Worm (Caenorhabditis elegans) whole organism, young adult: ENCODE results near the gene K04A8.19.

Source experiments
- B0336.3 ChIP-seq: fragments of 200-800 bp; sonication (Bioruptor generic); IDR thresholded peaks from 2 replicates; pipeline ENCODE4 v1.3.6; 2022; ENCODE audit warnings: missing genetic modification characterization, missing compliant biosample characterization
- C06A6.2 ChIP-seq: fragments of 200-800 bp; sonication (Bioruptor generic); conservative IDR thresholded peaks from 2 replicates; pipeline ENCODE4 v1.3.6; 2022; ENCODE audit warnings: missing genetic modification characterization, missing compliant biosample characterization
- F10E7.11 ChIP-seq: sonication (generic microtip); optimal IDR thresholded peaks from 2 replicates; lab custom pipeline; 2017; ENCODE audit warnings: mild to moderate bottlenecking, missing genetic modification characterization, moderate library complexity, missing compliant biosample characterization
- F22D6.2 ChIP-seq: sonication (generic microtip); optimal IDR thresholded peaks from 2 replicates; lab custom pipeline; 2016; ENCODE audit warnings: mild to moderate bottlenecking, missing genetic modification characterization, missing compliant biosample characterization
- F23B12.7 ChIP-seq: sonication (generic microtip); optimal IDR thresholded peaks from 2 replicates; lab custom pipeline; 2017; ENCODE audit warnings: missing genetic modification characterization, mild to moderate bottlenecking, missing compliant biosample characterization, antibody characterized with exemption, moderate library complexity; ENCODE audit not compliant: insufficient read depth
- F52B5.7 ChIP-seq: sonication (generic microtip); optimal IDR thresholded peaks from 2 replicates; lab custom pipeline; 2016; ENCODE audit warnings: mild to moderate bottlenecking, missing genetic modification characterization, missing compliant biosample characterization
- K12H6.12 ChIP-seq: fragments of 200-800 bp; sonication (Bioruptor generic); optimal IDR thresholded peaks from 2 replicates; lab custom pipeline; 2018; ENCODE audit warnings: mild to moderate bottlenecking, missing genetic modification characterization, missing compliant biosample characterization
- ZK185.1 ChIP-seq: sonication (generic microtip); optimal IDR thresholded peaks from 2 replicates; lab custom pipeline; 2016; ENCODE audit warnings: mild to moderate bottlenecking, missing genetic modification characterization, missing compliant biosample characterization; ENCODE audit not compliant: poor library complexity, severe bottlenecking
- aptf-2 ChIP-seq: fragments of 200-800 bp; sonication (Bioruptor generic); conservative IDR thresholded peaks from 2 replicates; pipeline ENCODE4 v1.3.6; 2022; ENCODE audit warnings: missing genetic modification reagents, missing genetic modification characterization, missing compliant biosample characterization
- athp-1 ChIP-seq: sonication (generic microtip); optimal IDR thresholded peaks from 2 replicates; lab custom pipeline; 2017; ENCODE audit warnings: mild to moderate bottlenecking, missing genetic modification characterization, missing compliant biosample characterization
- attf-5 ChIP-seq: fragments of 200-800 bp; sonication (Bioruptor generic); optimal IDR thresholded peaks from 2 replicates; lab custom pipeline; 2018; ENCODE audit warnings: mild to moderate bottlenecking, missing genetic modification characterization, missing compliant biosample characterization
- cebp-1 ChIP-seq, 2 experiments: fragments of 200-800 bp in 1 of 2; sonication (Bioruptor generic) in 1 of 2; sonication (generic microtip) in 1 of 2; IDR thresholded peaks in 1 of 2; optimal IDR thresholded peaks in 1 of 2; 2 replicates each; pipeline versions ENCODE4 v1.3.6 to Lab custom; 2017 to 2022; ENCODE audit warnings: missing compliant biosample characterization in 2 of 2, missing genetic modification characterization in 2 of 2, mild to moderate bottlenecking in 1 of 2, missing genetic modification reagents in 1 of 2, moderate library complexity in 1 of 2
- ceh-100 ChIP-seq: fragments of 200-800 bp; sonication (Bioruptor generic); IDR thresholded peaks from 2 replicates; pipeline ENCODE4 v1.3.6; 2022; ENCODE audit warnings: missing genetic modification reagents, missing genetic modification characterization, missing compliant biosample characterization
- ceh-27 ChIP-seq: fragments of 200-800 bp; sonication (Bioruptor generic); optimal IDR thresholded peaks from 2 replicates; lab custom pipeline; 2018; ENCODE audit warnings: mild to moderate bottlenecking, missing genetic modification characterization, moderate library complexity, missing compliant biosample characterization
- ceh-40 ChIP-seq: fragments of 200-800 bp; sonication (Bioruptor generic); IDR thresholded peaks from 2 replicates; pipeline ENCODE4 v1.3.6; 2022; ENCODE audit warnings: missing genetic modification characterization, missing compliant biosample characterization
- ceh-91 ChIP-seq: fragments of 200-800 bp; sonication (Bioruptor generic); IDR thresholded peaks from 2 replicates; pipeline ENCODE4 v1.3.6; 2022; ENCODE audit warnings: missing genetic modification reagents, missing genetic modification characterization, missing compliant biosample characterization
- dox-1 ChIP-seq: fragments of 200-800 bp; sonication (Bioruptor generic); IDR thresholded peaks from 2 replicates; pipeline ENCODE4 v1.3.6; 2022; ENCODE audit warnings: missing genetic modification reagents, missing genetic modification characterization, missing compliant biosample characterization
- dpff-1 ChIP-seq: sonication (generic microtip); optimal IDR thresholded peaks from 2 replicates; lab custom pipeline; 2017; ENCODE audit warnings: mild to moderate bottlenecking, missing genetic modification characterization, missing compliant biosample characterization
- dpl-1 ChIP-seq: fragments of 150-350 bp; optimal IDR thresholded peaks from 2 replicates; lab custom pipeline; 2014; ENCODE audit warnings: missing biosample characterization, missing genetic modification reagents, missing genetic modification characterization
- egl-44 ChIP-seq: fragments of 200-800 bp; sonication (Bioruptor generic); IDR thresholded peaks from 2 replicates; pipeline ENCODE4 v1.3.6; 2022; ENCODE audit warnings: missing genetic modification reagents, missing genetic modification characterization, missing compliant biosample characterization
- egrh-3 ChIP-seq: fragments of 200-800 bp; sonication (Bioruptor generic); IDR thresholded peaks from 2 replicates; pipeline ENCODE4 v1.3.6; 2022; ENCODE audit warnings: missing genetic modification reagents, missing genetic modification characterization, missing compliant biosample characterization
- ets-4 ChIP-seq: fragments of 200-800 bp; sonication (Bioruptor generic); optimal IDR thresholded peaks from 2 replicates; lab custom pipeline; 2018; ENCODE audit warnings: mild to moderate bottlenecking, missing genetic modification characterization, missing compliant biosample characterization
- gei-17 ChIP-seq: fragments of 200-800 bp; sonication (Bioruptor generic); optimal IDR thresholded peaks from 2 replicates; lab custom pipeline; 2018; ENCODE audit warnings: mild to moderate bottlenecking, missing genetic modification characterization, missing compliant biosample characterization
- hmg-20 ChIP-seq: fragments of 200-800 bp; sonication (Bioruptor generic); IDR thresholded peaks from 2 replicates; pipeline ENCODE4 v1.3.6; 2022; ENCODE audit warnings: missing genetic modification reagents, missing genetic modification characterization, missing compliant biosample characterization
- hrde-1 ChIP-seq: sonication (generic microtip); optimal IDR thresholded peaks from 2 replicates; lab custom pipeline; 2016; ENCODE audit warnings: missing genetic modification characterization, mild to moderate bottlenecking, missing compliant biosample characterization, moderate library complexity, missing genotype, missing genetic modification reagents, borderline replicate concordance
- let-607 ChIP-seq, 2 experiments: fragments of 200-800 bp in 1 of 2; sonication (Bioruptor generic) in 1 of 2; sonication (generic microtip) in 1 of 2; optimal IDR thresholded peaks; 2 replicates each; lab custom pipeline; 2016 to 2018; ENCODE audit warnings: mild to moderate bottlenecking in 2 of 2, missing compliant biosample characterization in 2 of 2, missing genetic modification characterization in 2 of 2, moderate library complexity in 2 of 2, missing genotype in 1 of 2
- lin-35 ChIP-seq, 3 experiments: fragments of 150-350 bp in 2 of 3; sonication (generic microtip) in 1 of 3; optimal IDR thresholded peaks; 2 replicates each; lab custom pipeline; 2014 to 2018; ENCODE audit warnings: missing biosample characterization in 3 of 3, missing genetic modification characterization in 3 of 3, missing genetic modification reagents in 3 of 3
- lin-40 ChIP-seq: sonication (generic microtip); optimal IDR thresholded peaks from 2 replicates; lab custom pipeline; 2016; ENCODE audit warnings: missing genetic modification characterization, mild to moderate bottlenecking, missing compliant biosample characterization, missing genotype, missing genetic modification reagents
- lsl-1 ChIP-seq: fragments of 200-800 bp; sonication (Bioruptor generic); optimal IDR thresholded peaks from 2 replicates; lab custom pipeline; 2018; ENCODE audit warnings: mild to moderate bottlenecking, missing genetic modification characterization, moderate library complexity, missing compliant biosample characterization
- madf-3 ChIP-seq: fragments of 200-800 bp; sonication (Bioruptor generic); IDR thresholded peaks from 2 replicates; pipeline ENCODE4 v1.3.6; 2022; ENCODE audit warnings: missing genetic modification reagents, missing genetic modification characterization, missing compliant biosample characterization
- mcd-1 ChIP-seq: fragments of 200-800 bp; sonication (Bioruptor generic); IDR thresholded peaks from 2 replicates; pipeline ENCODE4 v1.3.6; 2022; ENCODE audit warnings: missing genetic modification reagents, missing genetic modification characterization, missing compliant biosample characterization
- mel-28 ChIP-seq: sonication (generic microtip); optimal IDR thresholded peaks from 2 replicates; lab custom pipeline; 2016; ENCODE audit warnings: borderline replicate concordance, mild to moderate bottlenecking, missing genetic modification characterization, missing compliant biosample characterization
- mxl-1 ChIP-seq: sonication (generic microtip); optimal IDR thresholded peaks from 2 replicates; lab custom pipeline; 2016; ENCODE audit warnings: missing genetic modification characterization, missing compliant biosample characterization
- nfyb-1 ChIP-seq: fragments of 200-800 bp; sonication (Bioruptor generic); IDR thresholded peaks from 2 replicates; pipeline ENCODE4 v1.3.6; 2022; ENCODE audit warnings: missing genetic modification reagents, missing genetic modification characterization, missing compliant biosample characterization
- nhr-120 ChIP-seq: fragments of 200-800 bp; sonication (Bioruptor generic); IDR thresholded peaks from 2 replicates; pipeline ENCODE4 v1.3.6; 2022; ENCODE audit warnings: missing genetic modification characterization, missing compliant biosample characterization
- nhr-80 ChIP-seq: sonication (generic microtip); optimal IDR thresholded peaks from 2 replicates; lab custom pipeline; 2016; ENCODE audit warnings: missing genetic modification characterization, missing compliant biosample characterization
- snpc-1.3 ChIP-seq: sonication (generic microtip); optimal IDR thresholded peaks from 2 replicates; lab custom pipeline; 2017; ENCODE audit warnings: missing genetic modification characterization, mild to moderate bottlenecking, missing compliant biosample characterization, antibody characterized with exemption, moderate library complexity, missing genotype, missing genetic modification reagents; ENCODE audit not compliant: insufficient read depth
- snpc-3.4 ChIP-seq: sonication (generic microtip); optimal IDR thresholded peaks from 2 replicates; lab custom pipeline; 2017; ENCODE audit warnings: missing genetic modification characterization, mild to moderate bottlenecking, missing compliant biosample characterization, antibody characterized with exemption, moderate library complexity, missing genotype, missing genetic modification reagents
- somi-1 ChIP-seq: fragments of 200-800 bp; sonication (Bioruptor generic); optimal IDR thresholded peaks from 2 replicates; lab custom pipeline; 2018; ENCODE audit warnings: mild to moderate bottlenecking, missing genetic modification characterization, missing compliant biosample characterization
- unc-62 ChIP-seq: fragments of 150-350 bp; optimal IDR thresholded peaks from 2 replicates; lab custom pipeline; 2014; ENCODE audit warnings: missing biosample characterization, missing genetic modification reagents, missing genetic modification characterization
- ztf-22 ChIP-seq: fragments of 200-800 bp; sonication (Bioruptor generic); optimal IDR thresholded peaks from 2 replicates; lab custom pipeline; 2018; ENCODE audit warnings: mild to moderate bottlenecking, missing genetic modification characterization, moderate library complexity, missing compliant biosample characterization

The K04A8.19 gene

DNA sequence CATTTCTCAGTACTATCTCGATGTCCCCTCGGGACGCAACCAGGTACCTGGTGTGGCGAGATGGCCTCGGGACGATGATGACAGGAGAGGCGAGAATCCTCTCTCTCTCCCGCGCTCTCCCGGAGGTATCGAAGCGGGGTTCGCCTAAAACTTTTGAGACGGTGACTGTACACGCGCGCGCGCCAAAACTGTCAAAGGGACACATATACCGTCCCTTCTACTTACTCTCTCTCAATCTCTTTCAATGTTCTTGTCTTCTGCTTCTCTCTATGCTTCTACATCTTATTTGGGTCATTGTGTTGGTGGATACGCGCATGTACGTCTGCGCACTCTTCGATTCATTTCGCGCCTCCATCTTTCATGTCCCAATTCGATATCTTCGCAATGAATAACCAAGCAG lies 12.3 kb downstream of the K04A8.19 start (continued):
- TF ChIP-seq egrh-3 (GFP tag; lab: Robert Waterston, UW) (no peak; the same call in 1 of the 2 replicates), gei-17 (no peak), ceh-27 (GFP tag; lab: Kevin White, UChicago) (peak; percentile 14), F10E7.11 (tag; lab: Kevin White, UChicago) (no peak), F22D6.2 (tag; lab: Kevin White, UChicago) (no peak)

DNA sequence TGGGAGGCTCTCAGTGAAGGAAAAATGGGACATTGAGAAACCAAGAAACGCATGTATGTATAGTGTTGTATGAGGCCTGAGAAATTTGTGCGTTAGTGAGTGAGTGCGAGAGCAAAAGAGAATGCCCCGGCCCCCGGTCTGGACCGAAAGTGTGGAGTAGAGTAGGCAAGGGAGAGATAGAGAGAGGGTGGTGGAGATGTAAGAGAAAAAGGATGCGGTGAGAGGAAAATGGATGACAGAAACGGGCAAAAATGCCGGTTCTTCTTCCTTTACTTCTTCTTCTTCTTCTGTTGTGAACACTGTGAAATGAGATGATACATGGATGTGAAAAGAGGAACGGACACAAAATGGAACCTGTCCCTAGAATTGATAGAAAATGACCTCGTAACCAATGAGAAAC lies 15.9 kb downstream of the K04A8.19 start:
- no peak for TF ChIP-seq cebp-1 (GFP tag; IDR thresholded peaks at IDR 0.05; lab: Robert Waterston, UW)
- peak; percentile 24 for TF ChIP-seq cebp-1 (tag; optimal IDR thresholded peaks at IDR 0.05; lab: Kevin White, UChicago)
- 0 out of 2 replicates have a peak, but pooled peaks have one; percentile 42 for TF ChIP-seq ceh-40
- 0 out of 2 replicates have a peak, but pooled peaks have one; percentile 42 for TF ChIP-seq nfyb-1 (GFP tag; lab: Robert Waterston, UW)
- no peak for TF ChIP-seq mxl-1
- 0 out of 2 replicates have a peak, but pooled peaks have one; percentile 28 for TF ChIP-seq egl-44 (GFP tag; lab: Robert Waterston, UW)

DNA sequence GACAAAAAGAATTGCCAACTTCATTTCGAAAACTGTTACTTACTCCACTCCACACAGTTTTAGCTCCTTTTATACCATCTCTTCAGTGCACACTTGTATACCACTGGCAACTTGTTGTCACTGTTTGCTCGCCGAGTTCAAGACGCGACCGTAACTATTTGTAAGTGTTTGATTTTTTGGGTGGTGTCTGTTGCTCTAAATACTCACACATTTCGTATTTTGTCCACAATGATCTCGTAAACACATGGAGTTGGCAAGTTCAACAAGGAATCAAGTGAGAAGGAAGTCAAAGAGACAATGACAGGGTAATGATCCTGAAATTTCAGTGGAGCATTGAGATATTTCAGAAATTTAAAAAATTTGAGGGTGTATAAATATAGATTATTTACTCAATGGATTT lies 21.2 kb downstream of the K04A8.19 start, which contains the start of gene hpo-26:
hpo-26 (minus strand) TSS at position 31 of the 400 bp plus-strand sequence.
- TF ChIP-seq ztf-22 (GFP tag; lab: Kevin White, UChicago) (no peak), mcd-1 (no peak), aptf-2 (GFP tag; lab: Robert Waterston, UW) (no peak), snpc-1.3 (no peak), somi-1 (no peak), mel-28 (tag; lab: Kevin White, UChicago) (no peak), ceh-100 (GFP tag; lab: Robert Waterston, UW) (no peak), B0336.3 (GFP tag; lab: Robert Waterston, UW) (no peak), F52B5.7 (tag; lab: Kevin White, UChicago) (no peak), nhr-120 (no peak), ceh-91 (GFP tag; lab: Robert Waterston, UW) (no peak), mxl-1 (no peak), lsl-1 (GFP tag; lab: Kevin White, UChicago) (no peak), snpc-3.4 (tag; lab: Kevin White, UChicago) (no peak), madf-3 (GFP tag; lab: Robert Waterston, UW) (no peak), hmg-20 (GFP tag; lab: Robert Waterston, UW) (no peak), attf-5 (GFP tag; lab: Kevin White, UChicago) (no peak), F23B12.7 (tag; lab: Kevin White, UChicago) (no peak), dpl-1 (GFP tag; lab: Kevin White, UChicago) (no peak), ZK185.1 (tag; lab: Kevin White, UChicago) (no peak)

DNA sequence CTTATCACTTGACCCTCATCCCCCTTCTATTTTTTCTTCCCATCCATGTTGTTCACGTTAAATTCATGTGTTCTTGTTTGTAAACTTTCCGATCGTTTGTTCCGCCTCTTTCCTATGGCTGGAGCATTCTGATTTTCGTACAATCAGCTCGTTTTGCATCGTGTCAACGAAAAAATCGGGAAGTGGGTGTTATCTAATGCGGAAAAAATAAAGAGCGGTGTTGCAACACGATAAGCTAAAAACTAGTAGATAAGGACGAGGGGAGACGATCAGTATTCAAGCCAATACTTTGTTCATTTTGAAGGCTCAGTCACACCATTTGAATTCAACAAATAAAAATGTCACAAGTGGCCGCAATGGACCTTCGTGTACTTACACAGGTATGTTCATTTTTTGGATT lies 29.5 kb downstream of the K04A8.19 start, which contains the start of gene acs-1:
acs-1 (plus strand) TSS at position 233 of the 400 bp plus-strand sequence.
- TF ChIP-seq ets-4: peak; percentile 89
- no peak for TF ChIP-seq lin-40 (tag; lab: Kevin White, UChicago)
- no peak for TF ChIP-seq hrde-1 (tag; lab: Kevin White, UChicago)
- TF ChIP-seq let-607 (tag; optimal IDR thresholded peaks at IDR 0.05; lab: Kevin White, UChicago): no peak
- peak; percentile 98 for TF ChIP-seq nhr-80 (tag; lab: Kevin White, UChicago)
- TF ChIP-seq unc-62: no peak
- no peak for TF ChIP-seq cebp-1 (GFP tag; IDR thresholded peaks at IDR 0.05; lab: Robert Waterston, UW)
- TF ChIP-seq cebp-1 (tag; optimal IDR thresholded peaks at IDR 0.05; lab: Kevin White, UChicago): no peak
- peak; percentile 41 for TF ChIP-seq dox-1
- TF ChIP-seq ztf-22 (GFP tag; lab: Kevin White, UChicago): peak; percentile 42
- TF ChIP-seq lin-35 (GFP tag; optimal IDR thresholded peaks at IDR 0.05; lab: Kevin White, UChicago): no peak
- no peak for TF ChIP-seq athp-1 (tag; lab: Kevin White, UChicago)
- TF ChIP-seq K12H6.12 (tag; lab: Kevin White, UChicago): no peak
- no peak for TF ChIP-seq C06A6.2 (GFP tag; lab: Robert Waterston, UW)
- no peak for TF ChIP-seq ceh-40
- TF ChIP-seq attf-5 (GFP tag; lab: Kevin White, UChicago): no peak
- 0 out of 2 replicates have a peak, but pooled peaks have one; percentile 33 for TF ChIP-seq B0336.3 (GFP tag; lab: Robert Waterston, UW)
- TF ChIP-seq dpff-1 (tag; lab: Kevin White, UChicago): no peak
